Worm (Caenorhabditis elegans): Measurements from ENCODE around the gene nhr-239.

ce11 chrIII:2540520-2540919 lies 21.0 kb upstream of the nhr-239 start:
- TF ChIP-seq unc-130 (GFP tag; optimal IDR thresholded peaks at IDR 0.05): no peak
- TF ChIP-seq F57C9.4 (tag; optimal IDR thresholded peaks at IDR 0.05): no peak
- TF ChIP-seq sea-2 (GFP tag; IDR thresholded peaks at IDR 0.05): no peak
- TF ChIP-seq zim-3 (tag; optimal IDR thresholded peaks at IDR 0.05): no peak

All from whole organism, young adult.